Fruit fly (Drosophila melanogaster): ENCODE data around the gene PolA2.

The PolA2 gene

DNA sequence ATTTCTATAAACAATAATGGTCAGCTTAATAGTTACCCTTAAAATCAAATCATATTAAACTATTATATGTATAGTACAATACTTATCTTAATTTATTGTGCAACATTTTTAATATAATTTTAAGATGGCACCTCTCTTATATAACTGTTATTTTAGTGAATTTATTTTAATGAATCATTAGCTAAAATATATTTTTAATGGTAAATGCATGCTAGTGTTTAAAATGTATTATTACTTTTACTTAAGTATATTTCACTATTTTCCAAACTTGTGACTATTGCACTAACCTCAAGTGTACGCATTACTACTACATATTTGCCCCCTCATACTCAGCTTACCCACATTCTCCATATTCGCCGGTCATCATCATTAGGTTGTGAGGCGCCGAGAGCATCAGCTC is 7.3 kb downstream of the PolA2 start (continued):
- TF ChIP-seq gt (GFP tag; IDR thresholded peaks at IDR 0.05) (no peak), Mrtf (GFP tag; IDR thresholded peaks at IDR 0.05) (no peak), Side (GFP tag; optimal IDR thresholded peaks at IDR 0.05) (no peak), Nf-YB (GFP tag; optimal IDR thresholded peaks at IDR 0.05) (peak; percentile 71), Pdp1 (GFP tag; optimal IDR thresholded peaks at IDR 0.05) (peak in 1 of 2 experiments; percentile 32), CG15514 (GFP tag; optimal IDR thresholded peaks at IDR 0.05) (peak; percentile 47), sisA (GFP tag; IDR thresholded peaks at IDR 0.05) (peak; percentile 40; the same call in 1 of the 2 replicates), CG11560 (tag; IDR thresholded peaks at IDR 0.05) (no peak), Six4 (GFP tag; optimal IDR thresholded peaks at IDR 0.05) (peak; percentile 53), disco-r (GFP tag; optimal IDR thresholded peaks at IDR 0.05) (no peak), pzg (GFP tag; optimal IDR thresholded peaks at IDR 0.05) (no peak), Stat92E (GFP tag; optimal IDR thresholded peaks at IDR 0.05) (peak in 1 of 3 experiments; percentile 44), fru (optimal IDR thresholded peaks at IDR 0.05) (no peak), CG5245 (GFP tag; optimal IDR thresholded peaks at IDR 0.05) (peak; percentile 35), Sox102F (GFP tag; optimal IDR thresholded peaks at IDR 0.05) (peak; percentile 88), lilli (GFP tag; optimal IDR thresholded peaks at IDR 0.05) (peak; percentile 1), Dek (tag; optimal IDR thresholded peaks at IDR 0.05) (peak; percentile 33), bab2 (GFP tag; optimal IDR thresholded peaks at IDR 0.05) (no peak), HmgZ (tag; optimal IDR thresholded peaks at IDR 0.05) (peak; percentile 61), CG31224 (GFP tag; IDR thresholded peaks at IDR 0.05) (no peak), CG4730 (GFP tag; IDR thresholded peaks at IDR 0.05) (peak; percentile 31; the same call in 1 of the 2 replicates), sna (GFP tag; IDR thresholded peaks at IDR 0.05; ENCODE audit: partially characterized antibody) (no peak), HLH4C (GFP tag; IDR thresholded peaks at IDR 0.05; ENCODE audit: partially characterized antibody) (no peak), chinmo (GFP tag; IDR thresholded peaks at IDR 0.05; ENCODE audit: partially characterized antibody) (no peak), CG11398 (GFP tag; optimal IDR thresholded peaks at IDR 0.05) (no peak), trh (GFP tag; optimal IDR thresholded peaks at IDR 0.05) (no peak), btn (GFP tag; optimal IDR thresholded peaks at IDR 0.05) (no peak), caup (GFP tag; optimal IDR thresholded peaks at IDR 0.05; ENCODE audit: severe bottlenecking) (peak; percentile 71), HLH54F (GFP tag; optimal IDR thresholded peaks at IDR 0.05) (no peak), esg (GFP tag; conservative IDR thresholded peaks at IDR 0.05) (peak; percentile 68), ems (GFP tag; optimal IDR thresholded peaks at IDR 0.05) (no peak), CG42726 (GFP tag; IDR thresholded peaks at IDR 0.05; ENCODE audit: partially characterized antibody) (no peak), gsb (GFP tag; IDR thresholded peaks at IDR 0.05) (no peak), Ets97D (GFP tag; optimal IDR thresholded peaks at IDR 0.05) (no peak), D19B (GFP tag; optimal IDR thresholded peaks at IDR 0.05) (peak; percentile 10), crol (GFP tag; IDR thresholded peaks at IDR 0.05) (no peak), pan (optimal IDR thresholded peaks at IDR 0.05) (no peak), pan (GFP tag; optimal IDR thresholded peaks at IDR 0.05 in 1 of 2, IDR thresholded peaks at IDR 0.05 in 1 of 2) (peak in 1 of 2 experiments; percentile 81), twi (tag; optimal IDR thresholded peaks at IDR 0.05) (peak; percentile 78), CG34224 (GFP tag; IDR thresholded peaks at IDR 0.05; ENCODE audit: partially characterized antibody) (no peak), tup (GFP tag; optimal IDR thresholded peaks at IDR 0.05) (no peak), gcm (GFP tag; optimal IDR thresholded peaks at IDR 0.05) (peak; percentile 93), row (GFP tag; IDR thresholded peaks at IDR 0.05) (peak; percentile 75), ranshi (GFP tag; IDR thresholded peaks at IDR 0.05) (0 out of 2 replicates have a peak, but pooled peaks have one; percentile 39), CG34422 (GFP tag; IDR thresholded peaks at IDR 0.05) (0 out of 3 replicates have a peak, but pooled peaks have one; percentile 28), CG2712 (tag; optimal IDR thresholded peaks at IDR 0.05) (peak; percentile 93), CG10654 (GFP tag; optimal IDR thresholded peaks at IDR 0.05) (peak; percentile 33), CG15601 (tag; optimal IDR thresholded peaks at IDR 0.05) (peak; percentile 88), Scr (GFP tag; IDR thresholded peaks at IDR 0.05; ENCODE audit: partially characterized antibody) (no peak), grau (tag; optimal IDR thresholded peaks at IDR 0.05) (peak; percentile 91), CG1603 (tag; optimal IDR thresholded peaks at IDR 0.05) (no peak)

All from whole organism, embryonic.